Fruit fly (Drosophila melanogaster): Measurements from ENCODE around the gene emc.

The emc gene

dm6 chr3L:784111-784960, 35.1 kb downstream of the emc start (continued):
- TF ChIP-seq Dek (tag; optimal IDR thresholded peaks at IDR 0.05) (peak; percentile 53), Atf-2 (GFP tag; optimal IDR thresholded peaks at IDR 0.05) (peak; percentile 61), CG10979 (tag; optimal IDR thresholded peaks at IDR 0.05) (peak; percentile 52), dimm (GFP tag; IDR thresholded peaks at IDR 0.05) (peak; percentile 39; the same call in 1 of the 2 replicates), CG8290 (GFP tag; optimal IDR thresholded peaks at IDR 0.05) (no peak), CG8290 (tag; optimal IDR thresholded peaks at IDR 0.05) (peak in 1 of 2 experiments; percentile 92), B-H1 (GFP tag; IDR thresholded peaks at IDR 0.05) (peak; percentile 60), CG5245 (GFP tag; optimal IDR thresholded peaks at IDR 0.05) (peak; percentile 64), pros (GFP tag; optimal IDR thresholded peaks at IDR 0.05) (no peak), h (optimal IDR thresholded peaks at IDR 0.05) (no peak), sens-2 (GFP tag; IDR thresholded peaks at IDR 0.05) (peak; percentile 43; the same call in 1 of the 2 replicates), fru (optimal IDR thresholded peaks at IDR 0.05) (no peak), CG10366 (GFP tag; IDR thresholded peaks at IDR 0.05) (peak; percentile 73), pb (GFP tag; optimal IDR thresholded peaks at IDR 0.05) (peak; percentile 54), Chrac-16 (GFP tag; optimal IDR thresholded peaks at IDR 0.05) (peak; percentile 53), CG8924 (tag; optimal IDR thresholded peaks at IDR 0.05) (peak; percentile 60), CG14860 (GFP tag; IDR thresholded peaks at IDR 0.05; ENCODE audit: partially characterized antibody) (no peak), CG1233 (GFP tag; optimal IDR thresholded peaks at IDR 0.05) (peak; percentile 51), CG12236 (GFP tag; optimal IDR thresholded peaks at IDR 0.05) (peak; percentile 33), ftz-f1 (GFP tag; optimal IDR thresholded peaks at IDR 0.05) (no peak), hkb (optimal IDR thresholded peaks at IDR 0.05) (no peak), hkb (GFP tag; IDR thresholded peaks at IDR 0.05) (peak; percentile 71), ERR (GFP tag; optimal IDR thresholded peaks at IDR 0.05) (peak; percentile 45), CG1792 (GFP tag; optimal IDR thresholded peaks at IDR 0.05) (peak; percentile 29), Asciz (GFP tag; optimal IDR thresholded peaks at IDR 0.05) (peak; percentile 51), CG11398 (GFP tag; optimal IDR thresholded peaks at IDR 0.05) (no peak), repo (GFP tag; optimal IDR thresholded peaks at IDR 0.05) (peak; percentile 49), B-H2 (GFP tag; optimal IDR thresholded peaks at IDR 0.05) (no peak), Dbx (GFP tag; IDR thresholded peaks at IDR 0.05) (peak; percentile 80), tll (GFP tag; optimal IDR thresholded peaks at IDR 0.05) (no peak), Max (GFP tag; optimal IDR thresholded peaks at IDR 0.05) (peak; percentile 10), kni (GFP tag; optimal IDR thresholded peaks at IDR 0.05) (no peak), CG10462 (GFP tag; optimal IDR thresholded peaks at IDR 0.05) (peak; percentile 35), cg (GFP tag; optimal IDR thresholded peaks at IDR 0.05) (no peak), CG10959 (GFP tag; IDR thresholded peaks at IDR 0.05) (peak; percentile 53), Kr (GFP tag; optimal IDR thresholded peaks at IDR 0.05) (no peak), btn (GFP tag; optimal IDR thresholded peaks at IDR 0.05) (peak; percentile 2), CG15011 (GFP tag; optimal IDR thresholded peaks at IDR 0.05) (peak; percentile 20), corto (GFP tag; optimal IDR thresholded peaks at IDR 0.05) (peak; percentile 68), br (optimal IDR thresholded peaks at IDR 0.05) (no peak), ems (GFP tag; optimal IDR thresholded peaks at IDR 0.05) (peak; percentile 4), gsb (GFP tag; IDR thresholded peaks at IDR 0.05) (no peak), Myb (GFP tag; optimal IDR thresholded peaks at IDR 0.05) (peak; percentile 62), Meics (GFP tag; optimal IDR thresholded peaks at IDR 0.05) (peak; percentile 57), CG3407 (GFP tag; optimal IDR thresholded peaks at IDR 0.05) (peak; percentile 52), stc (GFP tag; IDR thresholded peaks at IDR 0.05) (peak; percentile 68), NC2β (GFP tag; optimal IDR thresholded peaks at IDR 0.05) (peak; percentile 25), CG15696 (tag; optimal IDR thresholded peaks at IDR 0.05) (no peak), bowl (GFP tag; IDR thresholded peaks at IDR 0.05) (0 out of 2 replicates have a peak, but pooled peaks have one; percentile 48), vnd (GFP tag; IDR thresholded peaks at IDR 0.05; ENCODE audit: partially characterized antibody) (no peak), CG1603 (tag; optimal IDR thresholded peaks at IDR 0.05) (peak; percentile 85)
